Fruit fly (Drosophila melanogaster): ENCODE measurements around the gene Acsf3.
A peak's percentile ranks its signal among the peaks of the same experiment; 100 is the strongest.

Acsf3 gene

DNA sequence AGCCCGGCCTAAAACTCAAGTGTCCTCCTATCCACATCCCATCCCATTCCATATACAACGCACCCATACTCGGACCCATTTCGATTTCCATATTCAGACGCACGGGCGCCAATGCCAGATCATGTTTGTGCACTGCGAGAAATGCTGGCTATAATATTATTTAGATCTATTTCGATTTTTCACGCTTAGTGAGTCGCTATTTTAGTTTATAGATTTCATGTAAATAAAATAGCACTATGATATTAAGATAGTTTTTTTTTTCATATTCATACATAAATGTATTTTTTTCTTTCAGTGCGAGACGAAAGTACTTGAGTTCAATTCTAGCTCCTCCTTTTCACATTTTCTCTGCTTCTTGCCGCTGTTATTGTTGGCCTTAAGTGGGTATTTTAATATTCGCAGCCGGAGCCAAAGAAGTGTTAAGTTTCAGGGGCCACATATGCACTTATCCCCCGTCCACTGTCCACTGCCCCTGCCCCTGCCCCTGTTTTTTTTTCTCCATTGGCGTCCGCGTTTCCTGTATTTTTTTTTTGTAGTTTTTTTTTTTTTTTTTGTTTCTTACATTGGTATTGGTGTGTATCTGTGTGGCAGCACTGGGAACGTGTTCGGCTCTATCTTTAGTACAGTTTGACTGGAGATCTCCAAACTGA, 36.9 kb upstream of the Acsf3 start (continued):
- TF ChIP-seq CG17912 (GFP tag; optimal IDR thresholded peaks at IDR 0.05) (no peak), CG9817 (tag; optimal IDR thresholded peaks at IDR 0.05) (peak; percentile 57), z (GFP tag; IDR thresholded peaks at IDR 0.05) (0 out of 3 replicates have a peak, but pooled peaks have one; percentile 17), CG34376 (GFP tag; optimal IDR thresholded peaks at IDR 0.05) (no peak), Bdp1 (GFP tag; optimal IDR thresholded peaks at IDR 0.05) (peak; percentile 41), CG1529 (GFP tag; optimal IDR thresholded peaks at IDR 0.05) (peak; percentile 77), MTF-1 (GFP tag; optimal IDR thresholded peaks at IDR 0.05; ENCODE audit: borderline replicate concordance) (peak; percentile 74), H2.0 (GFP tag; IDR thresholded peaks at IDR 0.05) (peak; percentile 43; the same call in 1 of the 2 replicates), E2f1 (GFP tag; IDR thresholded peaks at IDR 0.05) (peak; percentile 62), CG10267 (tag; optimal IDR thresholded peaks at IDR 0.05) (peak; percentile 85), Taf1 (GFP tag; IDR thresholded peaks at IDR 0.05) (no peak), CG4730 (GFP tag; IDR thresholded peaks at IDR 0.05) (peak; percentile 44), vfl (GFP tag; optimal IDR thresholded peaks at IDR 0.05) (no peak), Rfx (GFP tag; IDR thresholded peaks at IDR 0.05) (0 out of 2 replicates have a peak, but pooled peaks have one; percentile 47), CG12942 (GFP tag; optimal IDR thresholded peaks at IDR 0.05) (peak; percentile 68), CG15269 (tag; optimal IDR thresholded peaks at IDR 0.05) (peak; percentile 65), Antp (GFP tag; optimal IDR thresholded peaks at IDR 0.05) (peak; percentile 15), schlank (tag; optimal IDR thresholded peaks at IDR 0.05) (no peak), gfzf (GFP tag; optimal IDR thresholded peaks at IDR 0.05) (no peak), CG9876 (GFP tag; optimal IDR thresholded peaks at IDR 0.05) (peak; percentile 14), CG31388 (GFP tag; optimal IDR thresholded peaks at IDR 0.05) (peak; percentile 38), Ssrp (tag; optimal IDR thresholded peaks at IDR 0.05) (peak; percentile 77), CG1602 (GFP tag; optimal IDR thresholded peaks at IDR 0.05) (peak; percentile 80), CG10431 (GFP tag; optimal IDR thresholded peaks at IDR 0.05) (peak; percentile 62), Fer1 (GFP tag; optimal IDR thresholded peaks at IDR 0.05) (peak; percentile 40), ato (GFP tag; IDR thresholded peaks at IDR 0.05; ENCODE audit: partially characterized antibody) (no peak), CG11723 (GFP tag; optimal IDR thresholded peaks at IDR 0.05) (peak; percentile 59), HLH4C (GFP tag; IDR thresholded peaks at IDR 0.05; ENCODE audit: partially characterized antibody) (no peak), chif (GFP tag; optimal IDR thresholded peaks at IDR 0.05) (peak; percentile 69 to 87), CG3726 (GFP tag; IDR thresholded peaks at IDR 0.05) (0 out of 3 replicates have a peak, but pooled peaks have one; percentile 50), ac (GFP tag; optimal IDR thresholded peaks at IDR 0.05) (peak; percentile 74), Dref (GFP tag; IDR thresholded peaks at IDR 0.05) (no peak), NFAT (GFP tag; IDR thresholded peaks at IDR 0.05) (no peak), CG6654 (GFP tag; optimal IDR thresholded peaks at IDR 0.05) (peak; percentile 48), Abd-B (GFP tag; optimal IDR thresholded peaks at IDR 0.05) (peak; percentile 68), lab (GFP tag; optimal IDR thresholded peaks at IDR 0.05) (peak; percentile 54), CG2129 (GFP tag; IDR thresholded peaks at IDR 0.05; ENCODE audit: partially characterized antibody) (no peak), Xbp1 (GFP tag; optimal IDR thresholded peaks at IDR 0.05) (peak; percentile 78), CG8478 (optimal IDR thresholded peaks at IDR 0.05) (no peak), Gsc (GFP tag; IDR thresholded peaks at IDR 0.05) (peak; percentile 33; the same call in 1 of the 2 replicates), zfh1 (GFP tag; IDR thresholded peaks at IDR 0.05) (peak; percentile 92), CG9727 (GFP tag; optimal IDR thresholded peaks at IDR 0.05) (peak; percentile 94), Deaf1 (tag; optimal IDR thresholded peaks at IDR 0.05) (peak; percentile 11), Opbp (GFP tag; IDR thresholded peaks at IDR 0.05; ENCODE audit: partially characterized antibody) (no peak), grn (GFP tag; optimal IDR thresholded peaks at IDR 0.05) (peak; percentile 20), CG7745 (tag; optimal IDR thresholded peaks at IDR 0.05) (peak; percentile 55), sd (tag; optimal IDR thresholded peaks at IDR 0.05) (peak; percentile 7), CG13287 (GFP tag; IDR thresholded peaks at IDR 0.05; ENCODE audit: partially characterized antibody) (no peak), gce (GFP tag; IDR thresholded peaks at IDR 0.05) (0 out of 3 replicates have a peak, but pooled peaks have one; percentile 45)
